Fruit fly (Drosophila melanogaster): ENCODE results near the gene Ilp2.

Ilp2 gene

dm6 chr3L:9768385-9768784 is 31.1 kb upstream of the Ilp2 start (continued):
- TF ChIP-seq CG15269 (tag; optimal IDR thresholded peaks at IDR 0.05) (peak; percentile 1), cad (GFP tag; optimal IDR thresholded peaks at IDR 0.05) (no peak), tup (GFP tag; optimal IDR thresholded peaks at IDR 0.05) (no peak)

DNA sequence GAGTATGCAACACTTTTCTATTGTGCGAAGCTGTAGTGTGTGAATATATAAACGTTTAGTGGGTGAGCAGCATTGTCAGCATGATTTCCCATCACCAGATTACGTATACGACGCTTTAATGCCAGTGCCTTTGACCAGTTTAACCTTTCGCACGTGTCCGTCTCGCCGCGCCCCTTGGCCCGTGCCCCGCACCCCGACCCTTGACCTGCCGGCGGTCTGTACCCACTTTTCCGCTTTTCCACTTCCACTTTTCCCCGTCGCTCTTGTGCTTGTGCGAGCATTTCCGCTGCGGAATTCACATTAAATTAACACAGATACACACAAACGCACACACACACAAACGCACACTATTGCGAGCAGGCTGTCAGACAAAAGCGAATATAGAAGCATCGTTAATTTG is 23.8 kb upstream of the Ilp2 start:
- TF ChIP-seq Dip2 (GFP tag; IDR thresholded peaks at IDR 0.05) (no peak), CG8478 (optimal IDR thresholded peaks at IDR 0.05) (no peak), Adf1 (GFP tag; IDR thresholded peaks at IDR 0.05) (no peak), CG15601 (tag; optimal IDR thresholded peaks at IDR 0.05) (no peak), pb (GFP tag; optimal IDR thresholded peaks at IDR 0.05) (no peak), Dip3 (GFP tag; optimal IDR thresholded peaks at IDR 0.05) (no peak), CG17568 (GFP tag; optimal IDR thresholded peaks at IDR 0.05) (no peak), caup (GFP tag; optimal IDR thresholded peaks at IDR 0.05; ENCODE audit: severe bottlenecking) (no peak), Med (GFP tag) (peak; percentile 60), abd-A (tag; optimal IDR thresholded peaks at IDR 0.05) (peak; percentile 64), tna (GFP tag; IDR thresholded peaks at IDR 0.05; ENCODE audit: partially characterized antibody) (no peak), CG7372 (GFP tag; IDR thresholded peaks at IDR 0.05) (no peak), Gug (GFP tag; IDR thresholded peaks at IDR 0.05) (no peak), psq (GFP tag; optimal IDR thresholded peaks at IDR 0.05) (no peak), Asciz (GFP tag; optimal IDR thresholded peaks at IDR 0.05) (no peak), MBD-R2 (GFP tag; IDR thresholded peaks at IDR 0.05) (no peak), seq (GFP tag; IDR thresholded peaks at IDR 0.05) (no peak), dm (GFP tag; optimal IDR thresholded peaks at IDR 0.05) (no peak), Neu2 (GFP tag; optimal IDR thresholded peaks at IDR 0.05; ENCODE audit: borderline replicate concordance) (no peak), D19A (tag; optimal IDR thresholded peaks at IDR 0.05) (no peak), sob (GFP tag; IDR thresholded peaks at IDR 0.05) (0 out of 2 replicates have a peak, but pooled peaks have one; percentile 9), CG18476 (GFP tag; optimal IDR thresholded peaks at IDR 0.05) (no peak), BtbVII (GFP tag; optimal IDR thresholded peaks at IDR 0.05) (no peak), CG17612 (GFP tag; IDR thresholded peaks at IDR 0.05) (no peak), PHDP (tag; optimal IDR thresholded peaks at IDR 0.05) (no peak), CTCF (GFP tag; optimal IDR thresholded peaks at IDR 0.05) (no peak), Lpt (GFP tag; optimal IDR thresholded peaks at IDR 0.05) (no peak), Camta (GFP tag; optimal IDR thresholded peaks at IDR 0.05) (no peak), esg (GFP tag; conservative IDR thresholded peaks at IDR 0.05) (no peak), crol (GFP tag; IDR thresholded peaks at IDR 0.05) (peak; percentile 67), CG1603 (tag; optimal IDR thresholded peaks at IDR 0.05) (no peak), cwo (GFP tag; optimal IDR thresholded peaks at IDR 0.05) (peak; percentile 75), Spps (tag; optimal IDR thresholded peaks at IDR 0.05) (no peak), GATAe (GFP tag; conservative IDR thresholded peaks at IDR 0.05) (no peak), Ets97D (GFP tag; optimal IDR thresholded peaks at IDR 0.05) (no peak), Hey (tag; optimal IDR thresholded peaks at IDR 0.05) (peak; percentile 18), Eip74EF (GFP tag; optimal IDR thresholded peaks at IDR 0.05) (no peak), CG3281 (GFP tag; optimal IDR thresholded peaks at IDR 0.05) (no peak), kni (GFP tag; optimal IDR thresholded peaks at IDR 0.05) (no peak), Ets65A (GFP tag) (peak; percentile 53)
